Fruit fly (Drosophila melanogaster): ENCODE results near the gene CG6171.

CG6171 gene

dm6 chr3R:15369742-15370141 is 6.1 kb upstream of the CG6171 start, which contains the start of gene CG14868:
Gene CG14868, minus strand, starts transcription at chr3R:15369945.
- TF ChIP-seq CG8478 (optimal IDR thresholded peaks at IDR 0.05) (no peak), CTCF (optimal IDR thresholded peaks at IDR 0.05) (no peak)

dm6 chr3R:15367477-15367876 is 3.8 kb upstream of the CG6171 start, which contains the start of gene CG34404:
Gene CG34404, minus strand, starts transcription at chr3R:15367665.
- TF ChIP-seq CTCF (optimal IDR thresholded peaks at IDR 0.05), result no peak
- TF ChIP-seq CG8478 (optimal IDR thresholded peaks at IDR 0.05), result no peak

- TF ChIP-seq CG8478 (optimal IDR thresholded peaks at IDR 0.05) (no peak), CTCF (optimal IDR thresholded peaks at IDR 0.05) (no peak)
Measured at dm6 chr3R:15366839-15367238, 3.2 kb upstream of the CG6171 start.

- TF ChIP-seq CG8478 (optimal IDR thresholded peaks at IDR 0.05), result no peak
- no peak for TF ChIP-seq CTCF (optimal IDR thresholded peaks at IDR 0.05)
Measured at dm6 chr3R:15361490-15361889, 2.2 kb downstream of the CG6171 start, which contains the start of the genes Cog2 and Trax. Gene Cog2, minus strand, starts transcription at chr3R:15361657. Gene Trax, plus strand, starts transcription at chr3R:15361692.

- no peak for TF ChIP-seq CTCF (optimal IDR thresholded peaks at IDR 0.05)
- TF ChIP-seq CG8478 (optimal IDR thresholded peaks at IDR 0.05), result no peak
Measured at dm6 chr3R:15356645-15357431, 6.8 kb downstream of the CG6171 start, which contains the start of the genes Atg4b and Hibch. Gene Atg4b, minus strand, starts transcription at chr3R:15356924. Gene Hibch, plus strand, starts transcription at chr3R:15357229.

- TF ChIP-seq CG8478 (optimal IDR thresholded peaks at IDR 0.05) (no peak), CTCF (optimal IDR thresholded peaks at IDR 0.05) (no peak)
Measured at dm6 chr3R:15356152-15356551, 7.5 kb downstream of the CG6171 start.

- no peak for TF ChIP-seq CG8478 (optimal IDR thresholded peaks at IDR 0.05)
- TF ChIP-seq CTCF (optimal IDR thresholded peaks at IDR 0.05), result no peak
Measured at dm6 chr3R:15354019-15354418, 9.6 kb downstream of the CG6171 start.

dm6 chr3R:15350993-15351426 is 12.6 kb downstream of the CG6171 start, which contains the start of the genes Trs33 and Tmtc4:
Gene Trs33, minus strand, starts transcription at chr3R:15350995.
Gene Tmtc4, plus strand, starts transcription at chr3R:15351225.
- TF ChIP-seq CG8478 (optimal IDR thresholded peaks at IDR 0.05), result no peak
- no peak for TF ChIP-seq CTCF (optimal IDR thresholded peaks at IDR 0.05)

dm6 chr3R:15347822-15348221 is 15.8 kb downstream of the CG6171 start, which contains the start of the genes CG42726 and CG42727:
Gene CG42726, plus strand, starts transcription at chr3R:15348048.
Gene CG42727, plus strand, starts transcription at chr3R:15348048.
- TF ChIP-seq CG8478 (optimal IDR thresholded peaks at IDR 0.05), result no peak
- no peak for TF ChIP-seq CTCF (optimal IDR thresholded peaks at IDR 0.05)

dm6 chr3R:15346018-15346383 is 17.7 kb downstream of the CG6171 start, which contains the start of the genes Surf4 and CG31301:
Gene Surf4, minus strand, starts transcription at chr3R:15346176.
Gene CG31301, plus strand, starts transcription at chr3R:15346205.
- TF ChIP-seq CG8478 (optimal IDR thresholded peaks at IDR 0.05), result no peak
- no peak for TF ChIP-seq CTCF (optimal IDR thresholded peaks at IDR 0.05)

- TF ChIP-seq CG8478 (optimal IDR thresholded peaks at IDR 0.05) (no peak), CTCF (optimal IDR thresholded peaks at IDR 0.05) (no peak)
Measured at dm6 chr3R:15345198-15346017, 18.2 kb downstream of the CG6171 start.

dm6 chr3R:15342926-15343685 is 20.6 kb downstream of the CG6171 start, which contains the start of gene Nagk:
Gene Nagk, minus strand, starts transcription at chr3R:15343256.
- TF ChIP-seq CTCF (optimal IDR thresholded peaks at IDR 0.05) (no peak), CG8478 (optimal IDR thresholded peaks at IDR 0.05) (no peak)

dm6 chr3R:15342432-15342925 is 21.2 kb downstream of the CG6171 start:
- TF ChIP-seq CG8478 (optimal IDR thresholded peaks at IDR 0.05), result no peak
- TF ChIP-seq CTCF (optimal IDR thresholded peaks at IDR 0.05), result no peak

Measured in S2 (cell line).